Worm (Caenorhabditis elegans) whole organism, mixed stage, embryonic: ENCODE data around the gene Y39B6A.43.

Experiments used
- blmp-1 ChIP-seq: fragments of 150-350 bp; optimal IDR thresholded peaks from 2 replicates; lab custom pipeline; 2014; ENCODE audit warnings: missing biosample characterization, missing genetic modification characterization
- ces-1 ChIP-seq: fragments of 150-350 bp; optimal IDR thresholded peaks from 2 replicates; lab custom pipeline; 2014; ENCODE audit warnings: missing biosample characterization, missing genetic modification reagents, missing genetic modification characterization
- drap-1 ChIP-seq: fragments of 200-800 bp; sonication (Bioruptor generic); optimal IDR thresholded peaks from 3 replicates; lab custom pipeline; 2018; ENCODE audit warnings: mild to moderate bottlenecking, missing genetic modification characterization, missing compliant biosample characterization
- elt-1 ChIP-seq: sonication (generic microtip); optimal IDR thresholded peaks from 2 replicates; lab custom pipeline; 2017; ENCODE audit warnings: missing genetic modification characterization, mild to moderate bottlenecking, missing compliant biosample characterization, antibody characterized with exemption, moderate library complexity, borderline replicate concordance; ENCODE audit not compliant: insufficient read depth
- hlh-1 ChIP-seq: fragments of 150-350 bp; optimal IDR thresholded peaks from 2 replicates; lab custom pipeline; 2014; ENCODE audit warnings: missing biosample characterization, missing genetic modification reagents, missing genetic modification characterization
- lin-13 ChIP-seq: fragments of 150-350 bp; optimal IDR thresholded peaks from 2 replicates; lab custom pipeline; 2014; ENCODE audit warnings: missing biosample characterization, missing genetic modification characterization
- lsy-2 ChIP-seq: fragments of 150-350 bp; optimal IDR thresholded peaks from 2 replicates; lab custom pipeline; 2014; ENCODE audit warnings: missing biosample characterization, missing genetic modification characterization
- nhr-12 ChIP-seq: fragments of 150-350 bp; optimal IDR thresholded peaks from 2 replicates; lab custom pipeline; 2014; ENCODE audit warnings: missing biosample characterization, missing genetic modification characterization
- nhr-237 ChIP-seq: fragments of 150-350 bp; optimal IDR thresholded peaks from 2 replicates; lab custom pipeline; 2014; ENCODE audit warnings: missing biosample characterization, missing genetic modification characterization
- nhr-76 ChIP-seq: sonication (generic microtip); optimal IDR thresholded peaks from 2 replicates; lab custom pipeline; 2017; ENCODE audit warnings: missing biosample characterization, missing genetic modification characterization
- pha-4 ChIP-seq: fragments of 150-350 bp; optimal IDR thresholded peaks from 2 replicates; lab custom pipeline; 2018; ENCODE audit warnings: missing biosample characterization, missing genetic modification reagents, missing genetic modification characterization
- sptf-1 ChIP-seq: sonication (generic microtip); optimal IDR thresholded peaks from 2 replicates; lab custom pipeline; 2017; ENCODE audit warnings: mild to moderate bottlenecking, missing genetic modification characterization, moderate library complexity, missing compliant biosample characterization
- unc-62 ChIP-seq: fragments of 150-350 bp; optimal IDR thresholded peaks from 2 replicates; lab custom pipeline; 2014; ENCODE audit warnings: missing biosample characterization, missing genetic modification reagents, missing genetic modification characterization
- ztf-11 ChIP-seq: fragments of 150-350 bp; optimal IDR thresholded peaks from 2 replicates; lab custom pipeline; 2014; ENCODE audit warnings: missing biosample characterization, missing genetic modification characterization

ce11 chrV:18913120-18913519 lies 54.5 kb downstream of the Y39B6A.43 start:
- TF ChIP-seq unc-62 (GFP tag; lab: Kevin White, UChicago): no peak
- TF ChIP-seq lsy-2: no peak
- TF ChIP-seq elt-1 (tag; lab: Kevin White, UChicago): no peak
- TF ChIP-seq ces-1 (GFP tag; lab: Kevin White, UChicago): no peak
- no peak for TF ChIP-seq blmp-1 (tag; lab: Kevin White, UChicago)
- TF ChIP-seq nhr-76 (tag; lab: Kevin White, UChicago): no peak
- no peak for TF ChIP-seq pha-4 (tag; lab: Kevin White, UChicago)
- no peak for TF ChIP-seq lin-13 (tag; lab: Kevin White, UChicago)
- TF ChIP-seq nhr-237 (tag; lab: Kevin White, UChicago): no peak
- no peak for TF ChIP-seq drap-1 (GFP tag; lab: Kevin White, UChicago)
- no peak for TF ChIP-seq sptf-1 (tag; lab: Kevin White, UChicago)
- TF ChIP-seq nhr-12: no peak
- TF ChIP-seq hlh-1 (tag; lab: Kevin White, UChicago): no peak
- TF ChIP-seq ztf-11 (tag; lab: Kevin White, UChicago): no peak
